Fruit fly (Drosophila melanogaster): Measurements from ENCODE around the gene Ppm1.

DNA sequence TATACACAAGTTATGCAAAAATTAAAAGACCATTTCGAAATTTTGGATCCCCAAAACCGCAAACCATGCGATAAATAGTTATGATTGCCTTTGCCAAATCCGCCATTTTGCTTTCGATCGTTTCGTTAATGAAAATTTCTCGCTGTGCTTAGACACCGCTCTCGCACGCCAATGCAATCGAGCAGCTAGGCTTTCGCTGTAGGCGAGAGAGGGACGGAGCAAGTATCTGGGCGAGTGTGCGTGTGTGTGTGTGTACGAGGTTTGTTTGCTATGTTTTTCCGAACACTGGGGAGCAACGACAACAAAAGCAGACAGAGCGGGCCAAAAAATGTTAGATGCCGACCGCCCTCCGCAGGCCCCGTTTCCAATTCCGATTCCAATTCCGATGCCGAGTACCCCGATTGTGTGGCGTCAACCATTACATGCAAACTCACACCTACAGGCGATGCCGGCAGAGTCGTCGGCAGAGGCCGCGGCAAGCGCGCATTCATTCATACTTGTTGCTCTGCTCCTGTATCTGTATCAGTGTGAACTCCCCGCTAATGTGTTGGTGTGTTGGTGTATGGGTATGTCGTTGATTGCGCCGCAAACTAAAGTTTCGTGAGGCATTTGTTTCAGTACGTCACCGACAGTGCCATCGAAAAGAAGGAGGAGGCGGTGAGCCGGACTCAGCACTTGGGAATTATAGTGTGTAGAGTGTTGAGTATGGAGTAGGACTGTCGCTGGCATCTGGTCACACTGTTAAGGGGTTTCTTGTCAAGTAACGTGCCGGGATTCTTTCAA, 46.9 kb downstream of the Ppm1 start:
- TF ChIP-seq ey (GFP tag; optimal IDR thresholded peaks at IDR 0.05): no peak
- TF ChIP-seq psq (GFP tag; optimal IDR thresholded peaks at IDR 0.05): peak; percentile 67
- TF ChIP-seq Abd-B (GFP tag; optimal IDR thresholded peaks at IDR 0.05): no peak
- TF ChIP-seq usp (GFP tag; optimal IDR thresholded peaks at IDR 0.05): no peak
- TF ChIP-seq sv (GFP tag; optimal IDR thresholded peaks at IDR 0.05): peak; percentile 6
- TF ChIP-seq h (GFP tag; optimal IDR thresholded peaks at IDR 0.05): peak; percentile 37
- peak; percentile 28 for TF ChIP-seq HLH106 (tag; optimal IDR thresholded peaks at IDR 0.05)
- no peak for TF ChIP-seq CG32264 (GFP tag; optimal IDR thresholded peaks at IDR 0.05)
- no peak for TF ChIP-seq Jra (GFP tag; optimal IDR thresholded peaks at IDR 0.05)

All from whole organism, wandering third instar larva.